Worm (Caenorhabditis elegans) whole organism, L4 larva: ENCODE data around the gene fbxb-47.

Experiments used
- F10B5.3 ChIP-seq: sonication (generic microtip); optimal IDR thresholded peaks from 2 replicates; lab custom pipeline; 2016; ENCODE audit warnings: mild to moderate bottlenecking, missing genetic modification characterization, missing compliant biosample characterization
- R02D3.7 ChIP-seq: fragments of 150-350 bp; sonication (generic microtip); optimal IDR thresholded peaks from 3 replicates; lab custom pipeline; 2014; ENCODE audit warnings: missing biosample characterization, missing genetic modification characterization
- Y48G9A.11 ChIP-seq: fragments of 200-800 bp; sonication (Bioruptor generic); IDR thresholded peaks from 2 replicates; pipeline ENCODE4 v1.3.6; 2022; ENCODE audit warnings: missing genetic modification reagents, missing genetic modification characterization, missing compliant biosample characterization
- ZK337.2 ChIP-seq: fragments of 200-800 bp; sonication (Bioruptor generic); IDR thresholded peaks from 2 replicates; pipeline ENCODE4 v1.3.6; 2022; ENCODE audit warnings: missing genetic modification reagents, missing genetic modification characterization, missing compliant biosample characterization
- aha-1 ChIP-seq: fragments of 150-350 bp; peaks from one replicate; lab custom pipeline; 2014; ENCODE audit warnings: missing biosample characterization, missing genetic modification characterization
- attf-4 ChIP-seq: sonication (generic microtip); optimal IDR thresholded peaks from 3 replicates; lab custom pipeline; 2017; ENCODE audit warnings: missing biosample characterization, missing genetic modification characterization
- ceh-28 ChIP-seq: fragments of 150-350 bp; optimal IDR thresholded peaks from 2 replicates; lab custom pipeline; 2014; ENCODE audit warnings: missing biosample characterization, missing genetic modification reagents, missing genetic modification characterization
- ceh-44 ChIP-seq: fragments of 200-800 bp; sonication (Bioruptor generic); IDR thresholded peaks from 2 replicates; pipeline ENCODE4 v1.3.6; 2022; ENCODE audit warnings: missing genetic modification reagents, missing genetic modification characterization, missing compliant biosample characterization
- ceh-62 ChIP-seq: sonication (generic microtip); optimal IDR thresholded peaks from 2 replicates; lab custom pipeline; 2017; ENCODE audit warnings: missing biosample characterization, missing genetic modification characterization
- ces-1 ChIP-seq: fragments of 150-350 bp; sonication (generic microtip); optimal IDR thresholded peaks from 4 replicates; lab custom pipeline; 2014; ENCODE audit warnings: missing biosample characterization, missing genetic modification reagents, missing genetic modification characterization
- daf-12 ChIP-seq: fragments of 150-350 bp; optimal IDR thresholded peaks from 2 replicates; lab custom pipeline; 2014; ENCODE audit warnings: missing biosample characterization, missing genetic modification reagents, missing genetic modification characterization
- daf-16 ChIP-seq, 3 experiments: sonication (generic microtip); optimal IDR thresholded peaks; 2 replicates each; lab custom pipeline; 2016 to 2017; ENCODE audit warnings: missing genetic modification characterization in 3 of 3, missing genetic modification reagents in 3 of 3, mild to moderate bottlenecking in 2 of 3, missing compliant biosample characterization in 2 of 3, missing biosample characterization in 1 of 3, moderate library complexity in 1 of 3
- dmd-6 ChIP-seq: fragments of 200-800 bp; sonication (Bioruptor generic); IDR thresholded peaks from 2 replicates; pipeline ENCODE4 v1.3.6; 2022; ENCODE audit warnings: missing genetic modification reagents, missing genetic modification characterization, missing compliant biosample characterization
- dmd-8 ChIP-seq: fragments of 200-800 bp; sonication (Bioruptor generic); IDR thresholded peaks from 2 replicates; pipeline ENCODE4 v1.3.6; 2022; ENCODE audit warnings: missing genetic modification characterization, missing compliant biosample characterization
- duxl-1 ChIP-seq: sonication (generic microtip); optimal IDR thresholded peaks from 2 replicates; lab custom pipeline; 2016; ENCODE audit warnings: mild to moderate bottlenecking, missing genetic modification characterization, moderate library complexity, missing compliant biosample characterization; ENCODE audit not compliant: poor library complexity
- egl-27 ChIP-seq: sonication (generic microtip); optimal IDR thresholded peaks from 3 replicates; lab custom pipeline; 2017; ENCODE audit warnings: missing biosample characterization, missing genetic modification reagents, missing genetic modification characterization
- egl-43 ChIP-seq: fragments of 200-800 bp; sonication (Bioruptor generic); IDR thresholded peaks from 2 replicates; pipeline ENCODE4 v1.3.6; 2022; ENCODE audit warnings: missing genetic modification reagents, missing genetic modification characterization, missing compliant biosample characterization
- gei-8 ChIP-seq: fragments of 200-800 bp; sonication (Bioruptor generic); optimal IDR thresholded peaks from 2 replicates; lab custom pipeline; 2018; ENCODE audit warnings: mild to moderate bottlenecking, missing genetic modification characterization, missing compliant biosample characterization
- hif-1 ChIP-seq, 2 experiments: sonication (generic microtip); optimal IDR thresholded peaks; 2 replicates each; lab custom pipeline; 2016 to 2017; ENCODE audit warnings: missing compliant biosample characterization in 2 of 2, missing genetic modification characterization in 2 of 2, missing genetic modification reagents in 2 of 2, missing genotype in 2 of 2, mild to moderate bottlenecking in 1 of 2
- hlh-11 ChIP-seq: fragments of 200-800 bp; sonication (Bioruptor generic); optimal IDR thresholded peaks from 2 replicates; lab custom pipeline; 2018; ENCODE audit warnings: mild to moderate bottlenecking, missing genetic modification characterization, missing compliant biosample characterization
- hlh-30 ChIP-seq: sonication (generic microtip); optimal IDR thresholded peaks from 2 replicates; lab custom pipeline; 2017; ENCODE audit warnings: antibody characterized with exemption, mild to moderate bottlenecking, missing genetic modification characterization, missing compliant biosample characterization; ENCODE audit not compliant: insufficient read depth
- lin-1 ChIP-seq: fragments of 200-800 bp; sonication (Bioruptor generic); IDR thresholded peaks from 2 replicates; pipeline ENCODE4 v1.3.6; 2022; ENCODE audit warnings: missing genetic modification reagents, missing genetic modification characterization, missing compliant biosample characterization
- lin-29 ChIP-seq: fragments of 200-800 bp; sonication (Bioruptor generic); IDR thresholded peaks from 2 replicates; pipeline ENCODE4 v1.3.6; 2022; ENCODE audit warnings: missing genetic modification reagents, missing genetic modification characterization, missing compliant biosample characterization
- lsy-2 ChIP-seq, 2 experiments: fragments of 150-350 bp in 1 of 2; sonication (generic microtip) in 1 of 2; optimal IDR thresholded peaks; 2 replicates each; lab custom pipeline; 2014 to 2017; ENCODE audit warnings: missing biosample characterization in 2 of 2, missing genetic modification characterization in 2 of 2
- madf-5 ChIP-seq, 2 experiments: fragments of 200-800 bp; sonication (Bioruptor generic); IDR thresholded peaks; 2 replicates each; pipeline ENCODE4 v1.3.6; 2022; ENCODE audit warnings: missing compliant biosample characterization in 2 of 2, missing genetic modification characterization in 2 of 2
- madf-9 ChIP-seq: fragments of 200-800 bp; sonication (Bioruptor generic); conservative IDR thresholded peaks from 2 replicates; pipeline ENCODE4 v1.3.6; 2022; ENCODE audit warnings: missing genetic modification reagents, missing genetic modification characterization, missing compliant biosample characterization
- mdl-1 ChIP-seq, 2 experiments: fragments of 150-350 bp in 1 of 2; sonication (generic microtip) in 1 of 2; optimal IDR thresholded peaks; 2 replicates each; lab custom pipeline; 2014 to 2017; ENCODE audit warnings: missing biosample characterization in 2 of 2, missing genetic modification characterization in 2 of 2
- mdt-29 ChIP-seq: fragments of 200-800 bp; sonication (Bioruptor generic); IDR thresholded peaks from 2 replicates; pipeline ENCODE4 v1.3.6; 2022; ENCODE audit warnings: missing genetic modification reagents, missing genetic modification characterization, missing compliant biosample characterization
- mep-1 ChIP-seq: fragments of 150-350 bp; sonication (generic microtip); optimal IDR thresholded peaks from 3 replicates; lab custom pipeline; 2014; ENCODE audit warnings: missing biosample characterization, missing genetic modification characterization
- mes-2 ChIP-seq: sonication (generic microtip); optimal IDR thresholded peaks from 2 replicates; lab custom pipeline; 2016; ENCODE audit warnings: missing genotype, mild to moderate bottlenecking, missing genetic modification characterization, missing compliant biosample characterization; ENCODE audit not compliant: poor library complexity, severe bottlenecking
- mxl-2 ChIP-seq: fragments of 200-800 bp; sonication (Bioruptor generic); conservative IDR thresholded peaks from 2 replicates; pipeline ENCODE4 v1.3.6; 2022; ENCODE audit warnings: missing genetic modification reagents, missing genetic modification characterization, missing compliant biosample characterization
- nhr-25 ChIP-seq: sonication (generic microtip); optimal IDR thresholded peaks from 2 replicates; lab custom pipeline; 2017; ENCODE audit warnings: missing genetic modification characterization, mild to moderate bottlenecking, missing compliant biosample characterization, antibody characterized with exemption, moderate library complexity, borderline replicate concordance; ENCODE audit not compliant: insufficient read depth
- nhr-41 ChIP-seq: fragments of 200-800 bp; sonication (Bioruptor generic); IDR thresholded peaks from 2 replicates; pipeline ENCODE4 v1.3.6; 2022; ENCODE audit warnings: missing genetic modification reagents, missing genetic modification characterization, missing compliant biosample characterization
- php-3 ChIP-seq: fragments of 200-800 bp; sonication (Bioruptor generic); IDR thresholded peaks from 2 replicates; pipeline ENCODE4 v1.3.6; 2022; ENCODE audit warnings: missing genetic modification reagents, missing genetic modification characterization, missing compliant biosample characterization
- pqm-1 ChIP-seq: sonication (generic microtip); optimal IDR thresholded peaks from 2 replicates; lab custom pipeline; 2017; ENCODE audit warnings: missing biosample characterization, missing genetic modification characterization
- sdz-12 ChIP-seq: fragments of 200-800 bp; sonication (Bioruptor generic); optimal IDR thresholded peaks from 2 replicates; lab custom pipeline; 2018; ENCODE audit warnings: mild to moderate bottlenecking, missing genetic modification characterization, missing compliant biosample characterization
- tra-1 ChIP-seq: fragments of 200-800 bp; sonication (Bioruptor generic); IDR thresholded peaks from 2 replicates; pipeline ENCODE4 v1.3.6; 2022; ENCODE audit warnings: missing genetic modification reagents, missing genetic modification characterization, missing compliant biosample characterization
- vab-7 ChIP-seq: fragments of 200-800 bp; sonication (Bioruptor generic); IDR thresholded peaks from 2 replicates; pipeline ENCODE4 v1.3.6; 2022; ENCODE audit warnings: missing genetic modification reagents, missing genetic modification characterization, missing compliant biosample characterization
- zfp-2 ChIP-seq: sonication (generic microtip); optimal IDR thresholded peaks from 2 replicates; lab custom pipeline; 2016; ENCODE audit warnings: mild to moderate bottlenecking, missing genetic modification characterization, missing compliant biosample characterization
- zip-2 ChIP-seq: fragments of 150-350 bp; optimal IDR thresholded peaks from 2 replicates; lab custom pipeline; 2014; ENCODE audit warnings: missing biosample characterization, missing genetic modification characterization

Gene fbxb-47

ce11 chrII:1691011-1691410 lies 12.3 kb downstream of the fbxb-47 start, which contains the start of gene fbxc-22:
Gene fbxc-22, minus strand, starts transcription at chrII:1691111.
- no peak for TF ChIP-seq ces-1
- no peak for TF ChIP-seq daf-16 (GFP tag; optimal IDR thresholded peaks at IDR 0.05; lab: Kevin White, UChicago)
- no peak for TF ChIP-seq daf-16 (tag; optimal IDR thresholded peaks at IDR 0.05; lab: Kevin White, UChicago)
- TF ChIP-seq gei-8 (GFP tag; lab: Kevin White, UChicago), result no peak
- TF ChIP-seq mdl-1 (tag; optimal IDR thresholded peaks at IDR 0.05; lab: Kevin White, UChicago), result no peak
- TF ChIP-seq nhr-41, result no peak

ce11 chrII:1688813-1689212 lies 14.4 kb downstream of the fbxb-47 start, which contains the start of the genes fbxb-18 and fbxb-19:
Gene fbxb-18, minus strand, starts transcription at chrII:1688913.
Gene fbxb-19, minus strand, starts transcription at chrII:1689181.
- TF ChIP-seq php-3 (GFP tag; lab: Robert Waterston, UW) (no peak), mxl-2 (GFP tag; lab: Robert Waterston, UW) (no peak), sdz-12 (no peak), hif-1 (tag; optimal IDR thresholded peaks at IDR 0.05; lab: Kevin White, UChicago) (no peak), egl-27 (tag; lab: Kevin White, UChicago) (no peak), attf-4 (no peak), madf-9 (GFP tag; lab: Robert Waterston, UW) (no peak), vab-7 (GFP tag; lab: Robert Waterston, UW) (no peak), nhr-25 (tag; lab: Kevin White, UChicago) (no peak), egl-43 (GFP tag; lab: Robert Waterston, UW) (no peak), lsy-2 (tag; optimal IDR thresholded peaks at IDR 0.05; lab: Kevin White, UChicago) (no peak), zfp-2 (tag; lab: Kevin White, UChicago) (no peak), zip-2 (tag; lab: Kevin White, UChicago) (no peak), duxl-1 (tag; lab: Kevin White, UChicago) (no peak)

- no peak for TF ChIP-seq php-3 (GFP tag; lab: Robert Waterston, UW)
- TF ChIP-seq aha-1 (tag; lab: Kevin White, UChicago), result peak; percentile 39
- TF ChIP-seq mdt-29 (GFP tag; lab: Robert Waterston, UW), result no peak
- no peak for TF ChIP-seq F10B5.3 (tag; lab: Kevin White, UChicago)
- no peak for TF ChIP-seq lin-1 (GFP tag; lab: Robert Waterston, UW)
- TF ChIP-seq hlh-11 (tag; lab: Kevin White, UChicago), result no peak
- TF ChIP-seq ceh-28 (tag; lab: Kevin White, UChicago), result no peak
- peak; percentile 53 for TF ChIP-seq duxl-1 (tag; lab: Kevin White, UChicago)
- no peak for TF ChIP-seq madf-5 (GFP tag; IDR thresholded peaks at IDR 0.05; lab: Robert Waterston, UW)
- TF ChIP-seq Y48G9A.11 (GFP tag; lab: Robert Waterston, UW), result no peak
These were observed 19.5 kb downstream of the fbxb-47 start, which contains the start of gene fbxb-25 for ce11 chrII:1683742-1684141. Gene fbxb-25, plus strand, starts transcription at chrII:1684042.

ce11 chrII:1682218-1682617 lies 21.0 kb downstream of the fbxb-47 start, which contains the start of gene fbxb-26:
Gene fbxb-26, plus strand, starts transcription at chrII:1682518.
- TF ChIP-seq vab-7 (GFP tag; lab: Robert Waterston, UW), result no peak
- TF ChIP-seq lin-29 (GFP tag; lab: Robert Waterston, UW), result no peak
- no peak for TF ChIP-seq ceh-62 (tag; lab: Kevin White, UChicago)
- TF ChIP-seq hlh-11 (tag; lab: Kevin White, UChicago), result no peak
- TF ChIP-seq madf-5 (GFP tag; IDR thresholded peaks at IDR 0.05; lab: Robert Waterston, UW), result no peak
- no peak for TF ChIP-seq dmd-6
- no peak for TF ChIP-seq tra-1 (GFP tag; lab: Robert Waterston, UW)
- TF ChIP-seq hlh-30 (tag; lab: Kevin White, UChicago), result no peak
- no peak for TF ChIP-seq mes-2 (tag; lab: Kevin White, UChicago)
- no peak for TF ChIP-seq mep-1 (tag; lab: Kevin White, UChicago)
- TF ChIP-seq R02D3.7 (tag; lab: Kevin White, UChicago), result no peak
- TF ChIP-seq ceh-44 (GFP tag; lab: Robert Waterston, UW), result no peak
- no peak for TF ChIP-seq sdz-12
- TF ChIP-seq egl-27 (tag; lab: Kevin White, UChicago), result no peak
- TF ChIP-seq ZK337.2, result no peak
- TF ChIP-seq pqm-1 (tag; lab: Kevin White, UChicago), result no peak
- TF ChIP-seq dmd-8 (GFP tag; lab: Robert Waterston, UW), result no peak
- TF ChIP-seq daf-12 (tag; lab: Kevin White, UChicago), result no peak
- TF ChIP-seq, all 104 proteins: peak for 0
